Fruit fly (Drosophila melanogaster): ENCODE results near the gene CG4730.
A peak's percentile ranks its signal among the peaks of the same experiment; 100 is the strongest.

Gene CG4730

dm6 chr3R:25678489-25679082, at the start of gene CG4730, which contains the start of gene CG5039:
CG4730 (minus strand) TSS chr3R:25678682.
CG5039 (plus strand) TSS chr3R:25678683.
- TF ChIP-seq Eip93F (GFP tag; optimal IDR thresholded peaks at IDR 0.05) (no peak), vri (GFP tag; optimal IDR thresholded peaks at IDR 0.05) (peak; percentile 32), fkh (GFP tag; optimal IDR thresholded peaks at IDR 0.05) (peak; percentile 83), Eip78C (GFP tag) (no peak), CG6163 (GFP tag; IDR thresholded peaks at IDR 0.05) (no peak), cyc (GFP tag; optimal IDR thresholded peaks at IDR 0.05) (no peak)

- TF ChIP-seq CG4318 (GFP tag; optimal IDR thresholded peaks at IDR 0.05): no peak
- no peak for TF ChIP-seq CG3919 (GFP tag; optimal IDR thresholded peaks at IDR 0.05)
- no peak for TF ChIP-seq Eip78C (GFP tag)
- no peak for TF ChIP-seq cyc (GFP tag; optimal IDR thresholded peaks at IDR 0.05)
- TF ChIP-seq Hr39 (GFP tag; optimal IDR thresholded peaks at IDR 0.05): no peak
- TF ChIP-seq CG11902 (GFP tag; optimal IDR thresholded peaks at IDR 0.05): no peak
- no peak for TF ChIP-seq Met (GFP tag; optimal IDR thresholded peaks at IDR 0.05)
- no peak for TF ChIP-seq Lpt (GFP tag; optimal IDR thresholded peaks at IDR 0.05)
- no peak for TF ChIP-seq fd59A (GFP tag; optimal IDR thresholded peaks at IDR 0.05)
- no peak for TF ChIP-seq CG34406 (GFP tag; optimal IDR thresholded peaks at IDR 0.05)
- TF ChIP-seq CG6854 (GFP tag; optimal IDR thresholded peaks at IDR 0.05): no peak
- TF ChIP-seq CG1621 (tag; optimal IDR thresholded peaks at IDR 0.05): no peak
Measured at dm6 chr3R:25723795-25724194, 45.3 kb upstream of the CG4730 start.

- peak; percentile 53 for TF ChIP-seq Eip78C (GFP tag)
- TF ChIP-seq svp (GFP tag): peak; percentile 34
- no peak for TF ChIP-seq CG4318 (GFP tag; optimal IDR thresholded peaks at IDR 0.05)
Measured at dm6 chr3R:25721030-25721429, 42.5 kb upstream of the CG4730 start.

- no peak for TF ChIP-seq Ets96B (tag; optimal IDR thresholded peaks at IDR 0.05)
- no peak for TF ChIP-seq Eip93F (GFP tag; optimal IDR thresholded peaks at IDR 0.05)
- no peak for TF ChIP-seq fd85E (GFP tag; optimal IDR thresholded peaks at IDR 0.05)
- TF ChIP-seq achi (GFP tag; optimal IDR thresholded peaks at IDR 0.05): no peak
- no peak for TF ChIP-seq CG7368 (GFP tag; optimal IDR thresholded peaks at IDR 0.05)
- TF ChIP-seq Eip78C (GFP tag): no peak
- TF ChIP-seq CG3032 (tag; optimal IDR thresholded peaks at IDR 0.05): no peak
- TF ChIP-seq CG10669 (GFP tag; optimal IDR thresholded peaks at IDR 0.05): no peak
- no peak for TF ChIP-seq Met (GFP tag; optimal IDR thresholded peaks at IDR 0.05)
- TF ChIP-seq topi (GFP tag; optimal IDR thresholded peaks at IDR 0.05): no peak
- no peak for TF ChIP-seq CG31627 (GFP tag; optimal IDR thresholded peaks at IDR 0.05)
- TF ChIP-seq eg (GFP tag; IDR thresholded peaks at IDR 0.05): no peak
Measured at dm6 chr3R:25720024-25720574, 41.6 kb upstream of the CG4730 start.

dm6 chr3R:25694167-25694689, 15.7 kb upstream of the CG4730 start:
- TF ChIP-seq Gug (GFP tag; IDR thresholded peaks at IDR 0.05): no peak
- TF ChIP-seq CG8632 (GFP tag; optimal IDR thresholded peaks at IDR 0.05): no peak
- TF ChIP-seq spab (GFP tag; optimal IDR thresholded peaks at IDR 0.05): no peak
- no peak for TF ChIP-seq pdm3 (GFP tag; optimal IDR thresholded peaks at IDR 0.05)
- TF ChIP-seq Sox15 (GFP tag; optimal IDR thresholded peaks at IDR 0.05): no peak
- no peak for TF ChIP-seq CG3032 (tag; optimal IDR thresholded peaks at IDR 0.05)
- no peak for TF ChIP-seq achi (GFP tag; optimal IDR thresholded peaks at IDR 0.05)
- no peak for TF ChIP-seq Hr39 (GFP tag; optimal IDR thresholded peaks at IDR 0.05)
- TF ChIP-seq CG11762 (GFP tag; optimal IDR thresholded peaks at IDR 0.05; ENCODE audit: insufficient read depth): no peak
- no peak for TF ChIP-seq CG6163 (GFP tag; IDR thresholded peaks at IDR 0.05)
- TF ChIP-seq ss (GFP tag; optimal IDR thresholded peaks at IDR 0.05): no peak
- TF ChIP-seq CG6854 (GFP tag; optimal IDR thresholded peaks at IDR 0.05): no peak
- TF ChIP-seq CG16779 (tag; optimal IDR thresholded peaks at IDR 0.05): no peak
- TF ChIP-seq Ets21C (GFP tag; optimal IDR thresholded peaks at IDR 0.05): no peak
- TF ChIP-seq dac (GFP tag; optimal IDR thresholded peaks at IDR 0.05): no peak
- no peak for TF ChIP-seq salr (GFP tag; optimal IDR thresholded peaks at IDR 0.05)
- TF ChIP-seq CG34406 (GFP tag; optimal IDR thresholded peaks at IDR 0.05): no peak
- TF ChIP-seq CG11902 (GFP tag; optimal IDR thresholded peaks at IDR 0.05): no peak
- no peak for TF ChIP-seq Sox102F (GFP tag; optimal IDR thresholded peaks at IDR 0.05)
